Worm (Caenorhabditis elegans): ENCODE measurements around the gene grl-31.

- no peak for TF ChIP-seq ceh-45 (GFP tag; IDR thresholded peaks at IDR 0.05)
- no peak for TF ChIP-seq fkh-10 (GFP tag; optimal IDR thresholded peaks at IDR 0.05)
- no peak for TF ChIP-seq nhr-11 (tag; optimal IDR thresholded peaks at IDR 0.05)
- no peak for TF ChIP-seq mec-3 (tag; optimal IDR thresholded peaks at IDR 0.05; ENCODE audit: borderline replicate concordance)
- no peak for TF ChIP-seq sox-4 (tag; optimal IDR thresholded peaks at IDR 0.05)
- TF ChIP-seq ceh-22 (tag; optimal IDR thresholded peaks at IDR 0.05) = no peak
- TF ChIP-seq odd-2 (tag; optimal IDR thresholded peaks at IDR 0.05) = no peak
- no peak for TF ChIP-seq pha-4 (tag; optimal IDR thresholded peaks at IDR 0.05)
- no peak for TF ChIP-seq fkh-6 (tag; optimal IDR thresholded peaks at IDR 0.05)
- TF ChIP-seq che-1 (tag; optimal IDR thresholded peaks at IDR 0.05) = no peak
- no peak for TF ChIP-seq ama-1 (optimal IDR thresholded peaks at IDR 0.05)
- no peak for TF ChIP-seq lin-11 (tag; optimal IDR thresholded peaks at IDR 0.05)
- no peak for TF ChIP-seq npax-4 (tag; optimal IDR thresholded peaks at IDR 0.05)
- TF ChIP-seq C08G9.2 (tag; optimal IDR thresholded peaks at IDR 0.05) = no peak
Observed at ce11 chrV:3575759-3576158, 18.2 kb upstream of the grl-31 start, which contains the start of gene grl-27.
